Worm (Caenorhabditis elegans): Measurements from ENCODE around the gene cec-6.

Gene cec-6

ce11 chrIV:5583184-5583583, 38.5 kb downstream of the cec-6 start:
- TF ChIP-seq hlh-8 (tag; optimal IDR thresholded peaks at IDR 0.05) (no peak), ahr-1 (tag; optimal IDR thresholded peaks at IDR 0.05) (no peak), nfya-1 (tag; optimal IDR thresholded peaks at IDR 0.05) (no peak), T23F11.4 (GFP tag; optimal IDR thresholded peaks at IDR 0.05) (no peak), K09A11.1 (tag; optimal IDR thresholded peaks at IDR 0.05; ENCODE audit: insufficient read depth) (no peak), ceh-34 (tag; optimal IDR thresholded peaks at IDR 0.05) (no peak), hlh-15 (tag; optimal IDR thresholded peaks at IDR 0.05) (no peak), unc-55 (GFP tag; optimal IDR thresholded peaks at IDR 0.05) (no peak), ceh-9 (tag; optimal IDR thresholded peaks at IDR 0.05) (no peak), pat-9 (tag; optimal IDR thresholded peaks at IDR 0.05) (no peak), ceh-48 (tag; optimal IDR thresholded peaks at IDR 0.05) (no peak)

DNA sequence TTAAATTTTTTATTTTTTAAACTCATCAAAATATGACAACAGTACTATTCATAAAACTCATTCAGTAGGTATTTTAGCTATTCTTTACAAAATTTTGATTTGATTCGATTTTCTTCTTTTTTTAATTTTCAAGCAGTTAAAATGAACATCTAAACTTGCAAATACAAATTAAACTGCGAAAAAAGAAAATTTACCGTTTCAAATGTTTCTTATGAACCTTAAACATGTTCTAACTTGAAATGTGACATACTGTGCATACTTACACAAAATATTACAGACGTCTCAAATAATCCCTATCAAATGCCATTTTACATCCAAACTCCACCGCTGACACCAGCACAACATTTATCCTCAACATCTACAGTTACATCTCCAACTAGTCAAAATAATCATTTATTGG, 39.7 kb downstream of the cec-6 start, which contains the start of gene fkh-7:
TSS of gene fkh-7 (plus strand) at position 301 of the 400 bp plus-strand sequence.
- no peak for TF ChIP-seq ttx-3 (tag; optimal IDR thresholded peaks at IDR 0.05)
- no peak for TF ChIP-seq unc-42 (tag; optimal IDR thresholded peaks at IDR 0.05)
- TF ChIP-seq pha-4 (tag; optimal IDR thresholded peaks at IDR 0.05) = no peak

- TF ChIP-seq fkh-6 (tag; optimal IDR thresholded peaks at IDR 0.05) = no peak
- TF ChIP-seq tbx-2 (tag; optimal IDR thresholded peaks at IDR 0.05) = no peak
- TF ChIP-seq ama-1 (optimal IDR thresholded peaks at IDR 0.05) = no peak
- peak; percentile 4 for TF ChIP-seq elt-2 (tag; optimal IDR thresholded peaks at IDR 0.05)
Observed at ce11 chrIV:5586320-5586720, 41.7 kb downstream of the cec-6 start.

- TF ChIP-seq ceh-45 (GFP tag; IDR thresholded peaks at IDR 0.05) = no peak
- peak; percentile 32 for TF ChIP-seq hlh-30 (tag; optimal IDR thresholded peaks at IDR 0.05; ENCODE audit: insufficient read depth)
Observed at ce11 chrIV:5587964-5588860, 43.6 kb downstream of the cec-6 start.

- TF ChIP-seq odd-2 (tag; optimal IDR thresholded peaks at IDR 0.05) (no peak), zip-5 (tag; optimal IDR thresholded peaks at IDR 0.05) (no peak), unc-42 (tag; optimal IDR thresholded peaks at IDR 0.05) (no peak), ceh-48 (tag; optimal IDR thresholded peaks at IDR 0.05) (no peak), gmeb-2 (tag; optimal IDR thresholded peaks at IDR 0.05) (no peak), ceh-34 (tag; optimal IDR thresholded peaks at IDR 0.05) (no peak), ceh-9 (tag; optimal IDR thresholded peaks at IDR 0.05) (no peak), nhr-11 (tag; optimal IDR thresholded peaks at IDR 0.05) (no peak), unc-86 (tag; optimal IDR thresholded peaks at IDR 0.05) (no peak), npax-4 (tag; optimal IDR thresholded peaks at IDR 0.05) (no peak), pha-4 (tag; optimal IDR thresholded peaks at IDR 0.05) (no peak), ceh-2 (tag; optimal IDR thresholded peaks at IDR 0.05) (no peak), K09A11.1 (tag; optimal IDR thresholded peaks at IDR 0.05; ENCODE audit: insufficient read depth) (no peak)
Observed at ce11 chrIV:5590120-5590519, 45.5 kb downstream of the cec-6 start.

ce11 chrIV:5591134-5591533, 46.5 kb downstream of the cec-6 start:
- TF ChIP-seq ceh-18 (tag; optimal IDR thresholded peaks at IDR 0.05) (peak; percentile 57), pax-1 (tag; optimal IDR thresholded peaks at IDR 0.05) (no peak), hlh-13 (GFP tag; optimal IDR thresholded peaks at IDR 0.05) (no peak), ceh-34 (tag; optimal IDR thresholded peaks at IDR 0.05) (no peak), hlh-30 (tag; optimal IDR thresholded peaks at IDR 0.05; ENCODE audit: insufficient read depth) (peak; percentile 56)

Data from whole organism, late embryonic.